Worm (Caenorhabditis elegans): ENCODE results near the gene rrp-1.

Gene rrp-1

DNA sequence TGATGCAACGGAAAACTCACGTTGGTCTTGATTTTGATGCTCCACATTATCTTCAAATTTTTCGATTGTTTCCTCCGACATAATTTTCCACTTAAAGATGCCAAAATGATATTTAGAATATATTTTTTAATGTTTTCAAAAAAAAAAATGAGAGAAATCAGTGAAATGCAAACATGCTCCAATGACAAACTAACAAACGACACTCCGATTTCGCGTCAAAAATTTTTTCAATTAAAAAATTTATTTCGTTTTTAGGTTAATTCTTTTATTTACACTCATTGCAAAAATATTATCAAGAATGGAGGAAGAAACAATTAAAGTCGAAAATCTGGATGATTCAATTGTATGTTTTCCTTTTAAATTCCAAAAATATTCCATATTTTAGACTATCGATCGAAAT, 50.0 kb downstream of the rrp-1 start, which contains the start of the genes trmt-10A and F25H8.2:
trmt-10A (minus strand) TSS at position 159 of the 400 bp plus-strand sequence.
F25H8.2 (plus strand) TSS at position 181 of the 400 bp plus-strand sequence.
- TF ChIP-seq klf-2 (GFP tag; conservative IDR thresholded peaks at IDR 0.05) = no peak
- TF ChIP-seq flt-1 (GFP tag; IDR thresholded peaks at IDR 0.05) = no peak
- TF ChIP-seq ztf-23 (GFP tag; IDR thresholded peaks at IDR 0.05) = no peak
- TF ChIP-seq med-1 (GFP tag; optimal IDR thresholded peaks at IDR 0.05; ENCODE audit: insufficient read depth) = no peak
- no peak for TF ChIP-seq cog-1 (tag; optimal IDR thresholded peaks at IDR 0.05)
- no peak for TF ChIP-seq ztf-29 (GFP tag; IDR thresholded peaks at IDR 0.05)
- TF ChIP-seq T22C8.4 (GFP tag; IDR thresholded peaks at IDR 0.05) = no peak
- no peak for TF ChIP-seq ref-1 (GFP tag; conservative IDR thresholded peaks at IDR 0.05)
- no peak for TF ChIP-seq tab-1 (GFP tag; IDR thresholded peaks at IDR 0.05)
